Comparison of ENCODE assay signal across 3 worm cellular contexts in the genomic region with DNA sequence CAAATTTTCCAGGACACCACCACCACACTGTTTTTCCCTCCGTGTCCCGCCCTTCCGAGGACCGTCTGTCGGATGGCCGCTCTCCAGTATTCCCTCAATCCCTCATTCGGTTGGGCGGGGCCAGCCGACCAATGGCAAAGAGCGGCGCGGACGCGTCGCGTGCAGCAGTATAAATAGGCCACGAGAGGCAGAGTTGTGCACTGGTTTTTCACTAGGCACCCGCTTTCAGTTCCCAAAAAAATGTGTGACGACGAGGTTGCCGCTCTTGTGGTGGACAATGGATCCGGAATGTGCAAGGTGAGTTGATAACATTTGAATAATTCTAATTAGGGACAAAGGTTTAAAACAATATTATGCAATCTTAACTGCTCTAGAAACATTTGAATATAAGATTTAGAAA.
A peak's percentile ranks its signal among the peaks of the same experiment; 100 is the strongest.
TF ChIP-seq lines count a peak whose summit lies in the region.

act-4 (plus strand) TSS at position 200 of the 400 bp plus-strand sequence.

TF ChIP-seq in whole organism, L1 larva, 84 proteins besides CTCF, POLR2A, EP300 and RAD21 (continued from another document and continues in another):
- TF ChIP-seq lin-14 (GFP tag; optimal IDR thresholded peaks at IDR 0.05; lab: Kevin White, UChicago) (peak; percentile 87), nhr-77 (tag; optimal IDR thresholded peaks at IDR 0.05; lab: Kevin White, UChicago) (no peak), unc-130 (tag; optimal IDR thresholded peaks at IDR 0.05; lab: Kevin White, UChicago) (no peak), elt-2 (tag; optimal IDR thresholded peaks at IDR 0.05; lab: Kevin White, UChicago) (no peak), nhr-84 (tag; optimal IDR thresholded peaks at IDR 0.05; lab: Kevin White, UChicago) (no peak), lin-13 (GFP tag; optimal IDR thresholded peaks at IDR 0.05; lab: Kevin White, UChicago) (no peak), lin-39 (tag; optimal IDR thresholded peaks at IDR 0.05; lab: Kevin White, UChicago) (peak; percentile 24), unc-62 (GFP tag; optimal IDR thresholded peaks at IDR 0.05; lab: Kevin White, UChicago) (no peak), ztf-4 (tag; optimal IDR thresholded peaks at IDR 0.05; lab: Kevin White, UChicago) (peak; percentile 59), nhr-19 (GFP tag; conservative IDR thresholded peaks at IDR 0.05; lab: Robert Waterston, UW) (peak; percentile 64), unc-86 (tag; optimal IDR thresholded peaks at IDR 0.05; lab: Kevin White, UChicago) (peak; percentile 52), sup-37 (GFP tag; optimal IDR thresholded peaks at IDR 0.05; lab: Kevin White, UChicago) (peak; percentile 63), pax-3 (tag; optimal IDR thresholded peaks at IDR 0.05; lab: Kevin White, UChicago) (no peak), hlh-4 (tag; optimal IDR thresholded peaks at IDR 0.05; lab: Kevin White, UChicago) (no peak), pqm-1 (tag; optimal IDR thresholded peaks at IDR 0.05; lab: Kevin White, UChicago) (no peak), xbp-1 (tag; optimal IDR thresholded peaks at IDR 0.05; lab: Kevin White, UChicago) (peak; percentile 83), ceh-90 (tag; optimal IDR thresholded peaks at IDR 0.05; lab: Kevin White, UChicago) (no peak), egl-27 (tag; optimal IDR thresholded peaks at IDR 0.05; lab: Kevin White, UChicago) (peak in 1 of 2 experiments; percentile 39), vab-15 (tag; optimal IDR thresholded peaks at IDR 0.05; lab: Kevin White, UChicago) (no peak), nhr-47 (tag; optimal IDR thresholded peaks at IDR 0.05; lab: Kevin White, UChicago) (peak; percentile 79), mep-1 (tag; optimal IDR thresholded peaks at IDR 0.05; lab: Kevin White, UChicago) (peak; percentile 69), pag-3 (tag; optimal IDR thresholded peaks at IDR 0.05; lab: Kevin White, UChicago; ENCODE audit: borderline replicate concordance, insufficient read depth) (no peak), efl-1 (optimal IDR thresholded peaks at IDR 0.05; lab: Kevin White, UChicago) (peak; percentile 6 to 25), efl-1 (GFP tag; optimal IDR thresholded peaks at IDR 0.05 in 1 of 2; lab: Kevin White, UChicago) (peak in 1 of 2 experiments; percentile 31), aly-2 (tag; optimal IDR thresholded peaks at IDR 0.05; lab: Kevin White, UChicago) (no peak), skn-1 (tag; optimal IDR thresholded peaks at IDR 0.05; lab: Kevin White, UChicago) (peak; percentile 27), Y116A8C.19 (tag; optimal IDR thresholded peaks at IDR 0.05; lab: Kevin White, UChicago; ENCODE audit: borderline replicate concordance) (no peak), lin-35 (GFP tag; optimal IDR thresholded peaks at IDR 0.05; lab: Kevin White, UChicago) (peak in 1 of 2 experiments; percentile 45), aha-1 (tag; optimal IDR thresholded peaks at IDR 0.05; lab: Kevin White, UChicago) (no peak), F16B12.6 (tag; optimal IDR thresholded peaks at IDR 0.05; lab: Kevin White, UChicago) (no peak), lin-15B (tag; optimal IDR thresholded peaks at IDR 0.05; lab: Kevin White, UChicago) (no peak), zag-1 (tag; optimal IDR thresholded peaks at IDR 0.05; lab: Kevin White, UChicago) (no peak), nhr-237 (tag; optimal IDR thresholded peaks at IDR 0.05; lab: Kevin White, UChicago) (no peak), jun-1 (tag; optimal IDR thresholded peaks at IDR 0.05; lab: Kevin White, UChicago) (peak; percentile 43), nhr-12 (tag; optimal IDR thresholded peaks at IDR 0.05; lab: Kevin White, UChicago) (no peak), unc-30 (tag; optimal IDR thresholded peaks at IDR 0.05; lab: Kevin White, UChicago) (no peak), nhr-90 (tag; optimal IDR thresholded peaks at IDR 0.05; lab: Kevin White, UChicago; ENCODE audit: poor library complexity) (peak; percentile 52), C16A3.4 (tag; optimal IDR thresholded peaks at IDR 0.05; lab: Kevin White, UChicago) (peak; percentile 20), dpl-1 (GFP tag; optimal IDR thresholded peaks at IDR 0.05; lab: Kevin White, UChicago) (peak in 2 of 3 experiments; percentile 17 to 20), ceh-63 (GFP tag; optimal IDR thresholded peaks at IDR 0.05; lab: Kevin White, UChicago) (peak; percentile 49), tbx-2 (tag; optimal IDR thresholded peaks at IDR 0.05; lab: Kevin White, UChicago) (peak; percentile 70), nhr-71 (tag; optimal IDR thresholded peaks at IDR 0.05; lab: Kevin White, UChicago) (peak; percentile 82)

TF ChIP-seq in whole organism, L3 larva, 47 proteins besides CTCF, POLR2A, EP300 and RAD21 (continued from another document):
- TF ChIP-seq pqm-1 (tag; optimal IDR thresholded peaks at IDR 0.05; lab: Kevin White, UChicago) (no peak), mml-1 (tag; optimal IDR thresholded peaks at IDR 0.05; lab: Kevin White, UChicago) (no peak), egl-27 (tag; optimal IDR thresholded peaks at IDR 0.05; lab: Kevin White, UChicago) (no peak), lin-15B (tag; optimal IDR thresholded peaks at IDR 0.05; lab: Kevin White, UChicago) (peak; percentile 37), nfya-1 (tag; optimal IDR thresholded peaks at IDR 0.05; lab: Kevin White, UChicago; ENCODE audit: insufficient read depth) (peak; percentile 100), snpc-4 (tag; optimal IDR thresholded peaks at IDR 0.05; lab: Kevin White, UChicago) (no peak), ceh-28 (tag; optimal IDR thresholded peaks at IDR 0.05; lab: Kevin White, UChicago) (no peak), tbx-2 (tag; optimal IDR thresholded peaks at IDR 0.05; lab: Kevin White, UChicago) (peak; percentile 10), ZK546.5 (tag; optimal IDR thresholded peaks at IDR 0.05; lab: Kevin White, UChicago) (no peak), nhr-77 (tag; optimal IDR thresholded peaks at IDR 0.05; lab: Kevin White, UChicago) (no peak), nhr-28 (tag; optimal IDR thresholded peaks at IDR 0.05; lab: Kevin White, UChicago) (no peak), R02D3.7 (tag; optimal IDR thresholded peaks at IDR 0.05; lab: Kevin White, UChicago) (no peak), mdl-1 (tag; optimal IDR thresholded peaks at IDR 0.05; lab: Kevin White, UChicago) (peak; percentile 45), nhr-25 (tag; optimal IDR thresholded peaks at IDR 0.05; lab: Kevin White, UChicago) (no peak), nhr-43 (tag; optimal IDR thresholded peaks at IDR 0.05; lab: Kevin White, UChicago; ENCODE audit: poor library complexity, severe bottlenecking) (no peak), skn-1 (tag; optimal IDR thresholded peaks at IDR 0.05; lab: Kevin White, UChicago) (no peak), ceh-16 (tag; optimal IDR thresholded peaks at IDR 0.05; lab: Kevin White, UChicago) (no peak), daf-12 (tag; optimal IDR thresholded peaks at IDR 0.05; lab: Kevin White, UChicago) (no peak), nhr-67 (tag; optimal IDR thresholded peaks at IDR 0.05; lab: Kevin White, UChicago) (no peak), nhr-76 (tag; optimal IDR thresholded peaks at IDR 0.05; lab: Kevin White, UChicago) (no peak), ama-1 (optimal IDR thresholded peaks at IDR 0.05; lab: Kevin White, UChicago) (peak; percentile 96), sea-2 (GFP tag; optimal IDR thresholded peaks at IDR 0.05; lab: Kevin White, UChicago) (no peak), zag-1 (tag; optimal IDR thresholded peaks at IDR 0.05; lab: Kevin White, UChicago) (no peak), lin-39 (tag; optimal IDR thresholded peaks at IDR 0.05; lab: Kevin White, UChicago) (peak; percentile 58), jun-1 (tag; optimal IDR thresholded peaks at IDR 0.05; lab: Kevin White, UChicago) (no peak), nhr-11 (tag; optimal IDR thresholded peaks at IDR 0.05; lab: Kevin White, UChicago) (no peak), hmg-11 (tag; optimal IDR thresholded peaks at IDR 0.05; lab: Kevin White, UChicago) (peak; percentile 91), nhr-237 (tag; optimal IDR thresholded peaks at IDR 0.05; lab: Kevin White, UChicago) (no peak)

TF ChIP-seq in whole organism, young adult, 124 proteins besides CTCF, POLR2A, EP300 and RAD21 (continued from another document):
- TF ChIP-seq gei-17 (GFP tag; optimal IDR thresholded peaks at IDR 0.05; lab: Kevin White, UChicago) (peak; percentile 3), Y56A3A.18 (GFP tag; IDR thresholded peaks at IDR 0.05; lab: Robert Waterston, UW) (no peak), madf-6 (GFP tag; IDR thresholded peaks at IDR 0.05; lab: Robert Waterston, UW) (no peak), sptf-2 (GFP tag; optimal IDR thresholded peaks at IDR 0.05; lab: Kevin White, UChicago) (no peak), snpc-4 (GFP tag; optimal IDR thresholded peaks at IDR 0.05; lab: Kevin White, UChicago) (no peak), snpc-4 (tag; optimal IDR thresholded peaks at IDR 0.05; lab: Kevin White, UChicago) (no peak), lin-40 (tag; optimal IDR thresholded peaks at IDR 0.05; lab: Kevin White, UChicago) (peak; percentile 26), B0019.2 (GFP tag; conservative IDR thresholded peaks at IDR 0.05; lab: Robert Waterston, UW) (no peak), hrde-1 (tag; optimal IDR thresholded peaks at IDR 0.05; lab: Kevin White, UChicago; ENCODE audit: borderline replicate concordance) (no peak), B0336.3 (GFP tag; IDR thresholded peaks at IDR 0.05; lab: Robert Waterston, UW) (no peak), xnd-1 (tag; optimal IDR thresholded peaks at IDR 0.05; lab: Kevin White, UChicago) (no peak), ceh-58 (GFP tag; IDR thresholded peaks at IDR 0.05; lab: Robert Waterston, UW) (no peak), bed-1 (GFP tag; IDR thresholded peaks at IDR 0.05; lab: Robert Waterston, UW) (no peak), zfh-2 (GFP tag; conservative IDR thresholded peaks at IDR 0.05; lab: Robert Waterston, UW) (peak; percentile 97), lin-54 (GFP tag; optimal IDR thresholded peaks at IDR 0.05; lab: Kevin White, UChicago) (no peak), atf-7 (tag; optimal IDR thresholded peaks at IDR 0.05; lab: Kevin White, UChicago) (peak; percentile 40), let-607 (tag; optimal IDR thresholded peaks at IDR 0.05; lab: Kevin White, UChicago) (no peak), dpl-1 (GFP tag; optimal IDR thresholded peaks at IDR 0.05; lab: Kevin White, UChicago) (no peak), egl-18 (GFP tag; IDR thresholded peaks at IDR 0.05; lab: Robert Waterston, UW) (0 out of 2 replicates have a peak, but pooled peaks have one; percentile 45), pha-4 (tag; optimal IDR thresholded peaks at IDR 0.05; lab: Kevin White, UChicago) (no peak), nhr-27 (tag; optimal IDR thresholded peaks at IDR 0.05; lab: Kevin White, UChicago) (no peak), repo-1 (tag; optimal IDR thresholded peaks at IDR 0.05; lab: Kevin White, UChicago) (no peak), snpc-1.1 (tag; optimal IDR thresholded peaks at IDR 0.05; lab: Kevin White, UChicago; ENCODE audit: insufficient read depth) (no peak), cebp-2 (GFP tag; IDR thresholded peaks at IDR 0.05; lab: Robert Waterston, UW) (no peak), snpc-1.3 (tag; optimal IDR thresholded peaks at IDR 0.05; lab: Kevin White, UChicago; ENCODE audit: insufficient read depth) (no peak), D2030.7 (GFP tag; IDR thresholded peaks at IDR 0.05; lab: Robert Waterston, UW) (no peak), nhr-90 (tag; optimal IDR thresholded peaks at IDR 0.05; lab: Kevin White, UChicago) (no peak), K11D2.4 (GFP tag; IDR thresholded peaks at IDR 0.05; lab: Robert Waterston, UW) (0 out of 2 replicates have a peak, but pooled peaks have one; percentile 43), K12H6.12 (tag; optimal IDR thresholded peaks at IDR 0.05; lab: Kevin White, UChicago) (peak; percentile 48), madf-8 (GFP tag; conservative IDR thresholded peaks at IDR 0.05; lab: Robert Waterston, UW) (no peak), dox-1 (GFP tag; IDR thresholded peaks at IDR 0.05; lab: Robert Waterston, UW) (peak; percentile 23; the same call in 1 of the 2 replicates), Y53G8AR.9 (GFP tag; conservative IDR thresholded peaks at IDR 0.05; lab: Robert Waterston, UW) (no peak), dpff-1 (tag; optimal IDR thresholded peaks at IDR 0.05; lab: Kevin White, UChicago) (no peak), efl-1 (GFP tag; optimal IDR thresholded peaks at IDR 0.05; lab: Kevin White, UChicago) (no peak), ztf-28 (GFP tag; IDR thresholded peaks at IDR 0.05; lab: Robert Waterston, UW) (no peak), nhr-179 (tag; optimal IDR thresholded peaks at IDR 0.05; lab: Kevin White, UChicago) (no peak), ekl-4 (GFP tag; IDR thresholded peaks at IDR 0.05; lab: Robert Waterston, UW) (no peak), pbrm-1 (GFP tag; IDR thresholded peaks at IDR 0.05; lab: Robert Waterston, UW) (0 out of 2 replicates have a peak, but pooled peaks have one; percentile 28), rec-8 (tag; optimal IDR thresholded peaks at IDR 0.05; lab: Kevin White, UChicago) (no peak), lag-1 (GFP tag; IDR thresholded peaks at IDR 0.05; lab: Robert Waterston, UW) (no peak), ama-1 (optimal IDR thresholded peaks at IDR 0.05; lab: Kevin White, UChicago) (peak; percentile 84), ama-1 (GFP tag; optimal IDR thresholded peaks at IDR 0.05; lab: Kevin White, UChicago) (peak in 1 of 2 experiments; percentile 26), ztf-6 (GFP tag; IDR thresholded peaks at IDR 0.05; lab: Robert Waterston, UW) (no peak), chd-7 (tag; optimal IDR thresholded peaks at IDR 0.05; lab: Kevin White, UChicago) (peak; percentile 6), Y95B8A.8 (GFP tag; IDR thresholded peaks at IDR 0.05; lab: Robert Waterston, UW) (no peak), ztf-3 (GFP tag; optimal IDR thresholded peaks at IDR 0.05; lab: Kevin White, UChicago) (no peak), nhr-120 (GFP tag; IDR thresholded peaks at IDR 0.05; lab: Robert Waterston, UW) (no peak), F55B11.4 (tag; optimal IDR thresholded peaks at IDR 0.05; lab: Kevin White, UChicago; ENCODE audit: borderline replicate concordance, insufficient read depth) (no peak), fkh-3 (tag; optimal IDR thresholded peaks at IDR 0.05; lab: Kevin White, UChicago) (no peak), ccch-3 (GFP tag; optimal IDR thresholded peaks at IDR 0.05; lab: Kevin White, UChicago) (no peak), aptf-3 (GFP tag; IDR thresholded peaks at IDR 0.05; lab: Robert Waterston, UW) (no peak), C06A6.2 (GFP tag; conservative IDR thresholded peaks at IDR 0.05; lab: Robert Waterston, UW) (no peak), T07F8.4 (tag; optimal IDR thresholded peaks at IDR 0.05; lab: Kevin White, UChicago) (no peak), ceh-40 (GFP tag; IDR thresholded peaks at IDR 0.05; lab: Robert Waterston, UW) (no peak), aptf-2 (GFP tag; conservative IDR thresholded peaks at IDR 0.05; lab: Robert Waterston, UW) (no peak), lsl-1 (GFP tag; optimal IDR thresholded peaks at IDR 0.05; lab: Kevin White, UChicago) (no peak), egrh-3 (GFP tag; IDR thresholded peaks at IDR 0.05; lab: Robert Waterston, UW) (peak; percentile 43; the same call in 1 of the 2 replicates), bed-2 (GFP tag; IDR thresholded peaks at IDR 0.05; lab: Robert Waterston, UW) (no peak), snpc-3.4 (tag; optimal IDR thresholded peaks at IDR 0.05; lab: Kevin White, UChicago) (no peak), lin-35 (GFP tag; optimal IDR thresholded peaks at IDR 0.05; lab: Kevin White, UChicago) (no peak), tbp1 (GFP tag; optimal IDR thresholded peaks at IDR 0.05; lab: Kevin White, UChicago) (peak; percentile 50), tbx-9 (tag; optimal IDR thresholded peaks at IDR 0.05; lab: Kevin White, UChicago; ENCODE audit: borderline replicate concordance) (no peak), F10E7.11 (tag; optimal IDR thresholded peaks at IDR 0.05; lab: Kevin White, UChicago) (no peak), hmg-1.2 (GFP tag; IDR thresholded peaks at IDR 0.05; lab: Robert Waterston, UW) (peak; percentile 27; the same call in 1 of the 2 replicates), F39B2.1 (GFP tag; IDR thresholded peaks at IDR 0.05; lab: Robert Waterston, UW) (no peak), C17E4.6 (GFP tag; IDR thresholded peaks at IDR 0.05; lab: Robert Waterston, UW) (no peak)
